Worm (Caenorhabditis elegans): ENCODE measurements around the gene K05F1.10.

Gene K05F1.10

DNA sequence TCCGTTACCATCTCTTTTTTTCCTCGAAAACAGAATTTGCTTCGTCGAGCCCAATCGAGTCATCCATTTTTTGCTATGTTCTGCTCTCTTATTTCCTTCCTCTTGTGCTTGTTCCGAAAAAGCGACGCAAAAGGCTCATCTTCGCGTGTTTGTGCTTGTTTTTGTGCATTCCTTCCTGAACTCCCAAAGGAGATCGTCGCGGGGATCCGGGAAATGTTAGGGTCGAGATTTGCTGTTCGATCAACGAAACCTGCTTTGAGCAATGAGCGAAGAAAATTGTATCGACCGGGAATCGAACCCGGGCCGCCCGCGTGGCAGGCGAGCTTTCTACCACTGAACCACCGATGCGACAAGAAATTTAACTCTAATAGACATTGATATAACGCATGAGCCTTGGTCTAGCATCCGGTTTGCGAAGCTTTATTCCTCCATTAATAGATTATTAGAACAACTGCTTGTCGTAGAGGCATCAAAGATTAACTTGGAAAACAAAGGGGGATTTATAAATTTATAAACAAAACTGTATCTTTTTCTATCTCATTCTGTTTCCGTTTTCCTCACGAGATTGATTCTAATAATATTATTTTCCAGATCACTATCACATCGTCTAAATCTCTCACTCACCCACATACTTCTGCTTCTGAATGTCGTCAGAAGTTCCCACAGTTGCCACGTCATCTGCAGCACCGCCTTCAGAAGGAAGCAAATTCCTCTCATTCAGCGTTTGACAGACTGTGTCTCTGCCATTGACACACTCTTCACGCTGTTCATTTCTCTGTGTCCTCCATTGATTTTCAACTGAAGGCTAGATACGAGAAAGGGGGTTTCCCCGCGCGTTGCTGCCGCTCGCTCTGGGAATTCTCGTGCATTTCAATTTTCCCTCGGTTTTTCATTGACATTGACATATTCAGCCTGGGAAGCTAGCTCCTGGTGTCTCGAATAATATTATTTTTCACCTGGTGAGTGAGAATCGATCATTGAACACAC is 23.0 kb downstream of the K05F1.10 start, which contains the start of gene K05F1.6:
Gene K05F1.6 (plus strand): TSS at position 586 of the 987 bp plus-strand sequence.
- TF ChIP-seq B0310.2 (tag; optimal IDR thresholded peaks at IDR 0.05), result peak; percentile 77
- peak; percentile 17; the same call in 1 of the 2 replicates for TF ChIP-seq tbx-37 (GFP tag; conservative IDR thresholded peaks at IDR 0.05)
- TF ChIP-seq hmbx-1 (tag; optimal IDR thresholded peaks at IDR 0.05), result peak; percentile 4
- TF ChIP-seq F13C5.2 (tag; optimal IDR thresholded peaks at IDR 0.05), result peak; percentile 3
- TF ChIP-seq hnd-1 (tag; optimal IDR thresholded peaks at IDR 0.05), result peak; percentile 38
- TF ChIP-seq tbx-11 (GFP tag; IDR thresholded peaks at IDR 0.05), result peak; percentile 71
- peak; percentile 88 for TF ChIP-seq hmg-4 (GFP tag; optimal IDR thresholded peaks at IDR 0.05)
- TF ChIP-seq tra-4 (tag; optimal IDR thresholded peaks at IDR 0.05), result no peak
- peak; percentile 92 for TF ChIP-seq aly-1 (tag; optimal IDR thresholded peaks at IDR 0.05)
- TF ChIP-seq flt-1 (GFP tag; IDR thresholded peaks at IDR 0.05), result peak; percentile 9; the same call in 1 of the 2 replicates
- TF ChIP-seq sea-1 (GFP tag; conservative IDR thresholded peaks at IDR 0.05), result peak; percentile 59; the same call in 1 of the 2 replicates
- peak; percentile 58 for TF ChIP-seq ceh-36 (tag; optimal IDR thresholded peaks at IDR 0.05)
- TF ChIP-seq ceh-13 (GFP tag; optimal IDR thresholded peaks at IDR 0.05), result peak; percentile 42
- no peak for TF ChIP-seq ama-1 (optimal IDR thresholded peaks at IDR 0.05)
- TF ChIP-seq scrt-1 (GFP tag; IDR thresholded peaks at IDR 0.05), result peak; percentile 68
- peak; percentile 79 for TF ChIP-seq pes-1 (GFP tag; IDR thresholded peaks at IDR 0.05)
- peak; percentile 58 for TF ChIP-seq ets-7 (tag; optimal IDR thresholded peaks at IDR 0.05)

DNA sequence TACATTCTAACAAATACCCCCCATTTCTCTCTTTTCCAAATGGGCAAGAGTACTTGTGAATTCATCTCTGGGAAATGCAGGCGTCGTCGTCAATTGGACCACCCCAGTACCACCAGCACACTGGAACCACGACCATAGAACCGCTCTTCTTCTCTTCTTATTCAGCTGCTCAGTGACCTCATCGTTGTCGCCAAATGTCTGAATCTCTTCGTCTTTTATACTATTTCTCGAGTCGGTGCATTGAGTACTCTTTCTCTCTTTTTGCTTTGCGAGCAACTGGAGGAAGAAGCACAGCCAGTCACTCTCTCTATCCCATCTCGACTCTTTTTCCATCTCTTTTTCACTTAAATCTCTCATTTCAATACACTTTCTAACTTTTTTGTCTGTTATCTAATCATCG is 25.4 kb downstream of the K05F1.10 start:
- TF ChIP-seq hnd-1 (tag; optimal IDR thresholded peaks at IDR 0.05), result no peak
- no peak for TF ChIP-seq tra-4 (tag; optimal IDR thresholded peaks at IDR 0.05)
- no peak for TF ChIP-seq B0310.2 (tag; optimal IDR thresholded peaks at IDR 0.05)
- no peak for TF ChIP-seq ceh-36 (tag; optimal IDR thresholded peaks at IDR 0.05)
- peak; percentile 18 for TF ChIP-seq F13C5.2 (tag; optimal IDR thresholded peaks at IDR 0.05)
- no peak for TF ChIP-seq ets-7 (tag; optimal IDR thresholded peaks at IDR 0.05)
- no peak for TF ChIP-seq ama-1 (optimal IDR thresholded peaks at IDR 0.05)

- TF ChIP-seq aly-1 (tag; optimal IDR thresholded peaks at IDR 0.05), result no peak
- no peak for TF ChIP-seq hmbx-1 (tag; optimal IDR thresholded peaks at IDR 0.05)
Measured at ce11 chrII:5777372-5777771, 27.9 kb downstream of the K05F1.10 start.

ce11 chrII:5774879-5775278 is 30.4 kb downstream of the K05F1.10 start:
- no peak for TF ChIP-seq tra-4 (tag; optimal IDR thresholded peaks at IDR 0.05)
- no peak for TF ChIP-seq F13C5.2 (tag; optimal IDR thresholded peaks at IDR 0.05)
- no peak for TF ChIP-seq B0310.2 (tag; optimal IDR thresholded peaks at IDR 0.05)
- no peak for TF ChIP-seq ets-7 (tag; optimal IDR thresholded peaks at IDR 0.05)
- no peak for TF ChIP-seq pes-1 (GFP tag; IDR thresholded peaks at IDR 0.05)
- TF ChIP-seq flt-1 (GFP tag; IDR thresholded peaks at IDR 0.05), result no peak
- no peak for TF ChIP-seq scrt-1 (GFP tag; IDR thresholded peaks at IDR 0.05)
- TF ChIP-seq hmbx-1 (tag; optimal IDR thresholded peaks at IDR 0.05), result no peak
- no peak for TF ChIP-seq tbx-37 (GFP tag; conservative IDR thresholded peaks at IDR 0.05)
- no peak for TF ChIP-seq ceh-13 (GFP tag; optimal IDR thresholded peaks at IDR 0.05)
- TF ChIP-seq sea-1 (GFP tag; conservative IDR thresholded peaks at IDR 0.05), result no peak
- TF ChIP-seq tbx-11 (GFP tag; IDR thresholded peaks at IDR 0.05), result no peak
- no peak for TF ChIP-seq aly-1 (tag; optimal IDR thresholded peaks at IDR 0.05)
- TF ChIP-seq ceh-36 (tag; optimal IDR thresholded peaks at IDR 0.05), result no peak
- no peak for TF ChIP-seq hmg-4 (GFP tag; optimal IDR thresholded peaks at IDR 0.05)
- TF ChIP-seq hnd-1 (tag; optimal IDR thresholded peaks at IDR 0.05), result no peak
- no peak for TF ChIP-seq ama-1 (optimal IDR thresholded peaks at IDR 0.05)

DNA sequence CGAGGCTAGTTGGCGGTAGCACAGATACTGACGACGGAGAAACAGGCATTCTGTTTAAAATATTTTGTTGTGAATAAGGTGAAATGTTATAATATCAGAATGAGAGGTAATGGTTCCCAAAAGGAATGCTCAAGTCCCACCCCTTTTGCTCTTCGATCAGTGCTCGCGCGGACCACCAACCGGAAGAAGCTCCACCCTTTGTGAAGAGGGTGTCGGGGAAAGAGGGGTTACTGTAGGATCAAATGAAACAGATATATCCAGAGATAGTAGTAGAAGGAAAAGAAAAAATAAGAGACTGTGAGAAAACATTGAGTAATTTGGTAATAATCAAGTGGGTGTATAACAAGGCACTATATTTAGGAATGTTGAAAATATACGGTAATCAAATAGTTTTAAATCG is 31.2 kb downstream of the K05F1.10 start, which contains the start of the genes dmd-5 and F10C1.1:
Gene dmd-5 (minus strand): TSS at position 101 of the 400 bp plus-strand sequence.
Gene F10C1.1 (plus strand): TSS at position 110 of the 400 bp plus-strand sequence.
- TF ChIP-seq ceh-13 (GFP tag; optimal IDR thresholded peaks at IDR 0.05) (no peak), F13C5.2 (tag; optimal IDR thresholded peaks at IDR 0.05) (no peak)

DNA sequence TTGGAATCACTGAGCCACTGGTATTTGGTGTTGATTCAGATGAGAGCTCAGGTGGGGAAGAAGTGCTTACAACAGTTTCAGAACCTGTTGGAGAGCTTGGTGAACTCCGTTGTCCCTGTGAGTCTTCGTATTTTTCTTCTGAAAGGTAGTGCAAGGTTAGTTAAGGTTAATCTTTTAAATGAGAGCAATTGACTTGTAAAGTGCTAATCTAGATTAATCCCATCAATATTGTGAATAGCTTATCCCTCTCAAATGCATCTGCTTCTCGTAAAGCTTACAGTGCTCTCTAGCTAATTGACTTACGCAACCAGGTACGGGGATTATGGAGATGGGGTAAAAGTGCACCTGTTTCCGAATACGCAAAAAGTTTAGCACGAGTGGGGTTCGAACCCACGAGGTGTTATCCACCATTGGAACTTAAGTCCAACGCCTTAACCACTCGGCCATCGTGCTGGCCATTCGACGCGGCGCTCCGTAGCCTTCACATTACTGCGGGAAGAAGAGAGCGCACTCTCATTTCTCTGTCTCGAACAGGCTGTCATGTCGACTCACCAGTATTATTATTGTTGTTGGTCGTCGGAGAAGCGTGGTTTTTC is 32.6 kb downstream of the K05F1.10 start:
- peak; percentile 38 for TF ChIP-seq ceh-13 (GFP tag; optimal IDR thresholded peaks at IDR 0.05)
- peak; percentile 47 for TF ChIP-seq B0310.2 (tag; optimal IDR thresholded peaks at IDR 0.05)
- peak; percentile 78 for TF ChIP-seq tbx-11 (GFP tag; IDR thresholded peaks at IDR 0.05)
- peak; percentile 56; the same call in 1 of the 2 replicates for TF ChIP-seq flt-1 (GFP tag; IDR thresholded peaks at IDR 0.05)
- peak; percentile 75 for TF ChIP-seq scrt-1 (GFP tag; IDR thresholded peaks at IDR 0.05)
- TF ChIP-seq hmg-4 (GFP tag; optimal IDR thresholded peaks at IDR 0.05), result peak; percentile 62
- no peak for TF ChIP-seq ama-1 (optimal IDR thresholded peaks at IDR 0.05)
- no peak for TF ChIP-seq hmbx-1 (tag; optimal IDR thresholded peaks at IDR 0.05)
- TF ChIP-seq ets-7 (tag; optimal IDR thresholded peaks at IDR 0.05), result no peak
- TF ChIP-seq pes-1 (GFP tag; IDR thresholded peaks at IDR 0.05), result peak; percentile 78
- TF ChIP-seq aly-1 (tag; optimal IDR thresholded peaks at IDR 0.05), result no peak
- no peak for TF ChIP-seq tra-4 (tag; optimal IDR thresholded peaks at IDR 0.05)
- peak; percentile 89 for TF ChIP-seq ceh-36 (tag; optimal IDR thresholded peaks at IDR 0.05)
- TF ChIP-seq sea-1 (GFP tag; conservative IDR thresholded peaks at IDR 0.05), result no peak
- TF ChIP-seq hnd-1 (tag; optimal IDR thresholded peaks at IDR 0.05), result peak; percentile 59
- peak; percentile 66 for TF ChIP-seq F13C5.2 (tag; optimal IDR thresholded peaks at IDR 0.05)
- peak; percentile 64 for TF ChIP-seq tbx-37 (GFP tag; conservative IDR thresholded peaks at IDR 0.05)
